Worm (Caenorhabditis elegans) whole organism, mixed stage, embryonic: ENCODE results near the gene acdh-12.

Experiments used
- bed-3 ChIP-seq: fragments of 200-800 bp; sonication (Bioruptor generic); optimal IDR thresholded peaks from 3 replicates; lab custom pipeline; 2018; ENCODE audit warnings: mild to moderate bottlenecking, missing genetic modification characterization, moderate library complexity, missing compliant biosample characterization
- blmp-1 ChIP-seq: fragments of 150-350 bp; optimal IDR thresholded peaks from 2 replicates; lab custom pipeline; 2014; ENCODE audit warnings: missing biosample characterization, missing genetic modification characterization
- ceh-39 ChIP-seq: fragments of 150-350 bp; optimal IDR thresholded peaks from 2 replicates; lab custom pipeline; 2014; ENCODE audit warnings: missing biosample characterization, missing genetic modification characterization
- ceh-43 ChIP-seq: fragments of 200-800 bp; sonication (Bioruptor generic); optimal IDR thresholded peaks from 2 replicates; lab custom pipeline; 2018; ENCODE audit warnings: mild to moderate bottlenecking, missing genetic modification characterization, moderate library complexity, missing compliant biosample characterization
- ceh-83 ChIP-seq: fragments of 200-800 bp; sonication (Bioruptor generic); optimal IDR thresholded peaks from 2 replicates; lab custom pipeline; 2018; ENCODE audit warnings: mild to moderate bottlenecking, missing genetic modification characterization, missing compliant biosample characterization
- ces-1 ChIP-seq: fragments of 150-350 bp; optimal IDR thresholded peaks from 2 replicates; lab custom pipeline; 2014; ENCODE audit warnings: missing biosample characterization, missing genetic modification reagents, missing genetic modification characterization
- cnd-1 ChIP-seq: fragments of 200-800 bp; sonication (Bioruptor generic); optimal IDR thresholded peaks from 2 replicates; lab custom pipeline; 2018; ENCODE audit warnings: mild to moderate bottlenecking, missing genetic modification characterization, missing compliant biosample characterization
- drap-1 ChIP-seq: fragments of 200-800 bp; sonication (Bioruptor generic); optimal IDR thresholded peaks from 3 replicates; lab custom pipeline; 2018; ENCODE audit warnings: mild to moderate bottlenecking, missing genetic modification characterization, missing compliant biosample characterization
- elt-1 ChIP-seq: sonication (generic microtip); optimal IDR thresholded peaks from 2 replicates; lab custom pipeline; 2017; ENCODE audit warnings: missing genetic modification characterization, mild to moderate bottlenecking, missing compliant biosample characterization, antibody characterized with exemption, moderate library complexity, borderline replicate concordance; ENCODE audit not compliant: insufficient read depth
- elt-3 ChIP-seq: fragments of 150-350 bp; optimal IDR thresholded peaks from 2 replicates; lab custom pipeline; 2014; ENCODE audit warnings: missing biosample characterization, missing genetic modification characterization
- flh-1 ChIP-seq: fragments of 200-800 bp; sonication (Bioruptor generic); optimal IDR thresholded peaks from 2 replicates; lab custom pipeline; 2018; ENCODE audit warnings: mild to moderate bottlenecking, missing genetic modification characterization, moderate library complexity, missing compliant biosample characterization
- ham-2 ChIP-seq: fragments of 200-800 bp; sonication (Bioruptor generic); optimal IDR thresholded peaks from 2 replicates; lab custom pipeline; 2018; ENCODE audit warnings: mild to moderate bottlenecking, missing genetic modification characterization, missing compliant biosample characterization
- hlh-1 ChIP-seq: fragments of 150-350 bp; optimal IDR thresholded peaks from 2 replicates; lab custom pipeline; 2014; ENCODE audit warnings: missing biosample characterization, missing genetic modification reagents, missing genetic modification characterization
- lin-13 ChIP-seq: fragments of 150-350 bp; optimal IDR thresholded peaks from 2 replicates; lab custom pipeline; 2014; ENCODE audit warnings: missing biosample characterization, missing genetic modification characterization
- lin-32 ChIP-seq: fragments of 200-800 bp; sonication (Bioruptor generic); optimal IDR thresholded peaks from 2 replicates; lab custom pipeline; 2018; ENCODE audit warnings: mild to moderate bottlenecking, missing genetic modification characterization, missing compliant biosample characterization
- lsy-2 ChIP-seq: fragments of 150-350 bp; optimal IDR thresholded peaks from 2 replicates; lab custom pipeline; 2014; ENCODE audit warnings: missing biosample characterization, missing genetic modification characterization
- mep-1 ChIP-seq: fragments of 150-350 bp; optimal IDR thresholded peaks from 2 replicates; lab custom pipeline; 2017; ENCODE audit warnings: missing biosample characterization, missing genetic modification reagents, missing genetic modification characterization, inconsistent platforms
- mls-2 ChIP-seq: sonication (generic microtip); optimal IDR thresholded peaks from 2 replicates; lab custom pipeline; 2016; ENCODE audit warnings: mild to moderate bottlenecking, missing genetic modification characterization, moderate library complexity, missing compliant biosample characterization
- nhr-12 ChIP-seq: fragments of 150-350 bp; optimal IDR thresholded peaks from 2 replicates; lab custom pipeline; 2014; ENCODE audit warnings: missing biosample characterization, missing genetic modification characterization
- nhr-2 ChIP-seq: fragments of 150-350 bp; optimal IDR thresholded peaks from 2 replicates; lab custom pipeline; 2014; ENCODE audit warnings: missing biosample characterization, missing genetic modification characterization
- nhr-237 ChIP-seq: fragments of 150-350 bp; optimal IDR thresholded peaks from 2 replicates; lab custom pipeline; 2014; ENCODE audit warnings: missing biosample characterization, missing genetic modification characterization
- nhr-76 ChIP-seq: sonication (generic microtip); optimal IDR thresholded peaks from 2 replicates; lab custom pipeline; 2017; ENCODE audit warnings: missing biosample characterization, missing genetic modification characterization
- pha-4 ChIP-seq: fragments of 150-350 bp; optimal IDR thresholded peaks from 2 replicates; lab custom pipeline; 2018; ENCODE audit warnings: missing biosample characterization, missing genetic modification reagents, missing genetic modification characterization
- sem-2 ChIP-seq: fragments of 200-800 bp; sonication (Bioruptor generic); optimal IDR thresholded peaks from 2 replicates; lab custom pipeline; 2018; ENCODE audit warnings: mild to moderate bottlenecking, missing genetic modification characterization, missing compliant biosample characterization
- snpc-4 ChIP-seq: fragments of 150-350 bp; optimal IDR thresholded peaks from 2 replicates; lab custom pipeline; 2014; ENCODE audit warnings: missing biosample characterization, missing genetic modification characterization
- sptf-1 ChIP-seq: sonication (generic microtip); optimal IDR thresholded peaks from 2 replicates; lab custom pipeline; 2017; ENCODE audit warnings: mild to moderate bottlenecking, missing genetic modification characterization, moderate library complexity, missing compliant biosample characterization
- unc-120 ChIP-seq: sonication (generic microtip); optimal IDR thresholded peaks from 2 replicates; lab custom pipeline; 2017; ENCODE audit warnings: missing genetic modification characterization, missing compliant biosample characterization; ENCODE audit not compliant: poor library complexity, severe bottlenecking
- unc-39 ChIP-seq: fragments of 150-350 bp; optimal IDR thresholded peaks from 2 replicates; lab custom pipeline; 2014; ENCODE audit warnings: missing biosample characterization, missing genetic modification characterization
- unc-62 ChIP-seq: fragments of 150-350 bp; optimal IDR thresholded peaks from 2 replicates; lab custom pipeline; 2014; ENCODE audit warnings: missing biosample characterization, missing genetic modification reagents, missing genetic modification characterization
- zip-8 ChIP-seq: fragments of 150-350 bp; optimal IDR thresholded peaks from 2 replicates; lab custom pipeline; 2014; ENCODE audit warnings: missing biosample characterization, missing genetic modification characterization
- ztf-11 ChIP-seq: fragments of 150-350 bp; optimal IDR thresholded peaks from 2 replicates; lab custom pipeline; 2014; ENCODE audit warnings: missing biosample characterization, missing genetic modification characterization

Gene acdh-12

ce11 chrII:7176108-7176507 is 19.3 kb downstream of the acdh-12 start:
- TF ChIP-seq ces-1 (GFP tag; lab: Kevin White, UChicago) = peak; percentile 66
- TF ChIP-seq sptf-1 = no peak
- no peak for TF ChIP-seq drap-1

- TF ChIP-seq ceh-43 (GFP tag; lab: Kevin White, UChicago) (no peak), elt-1 (tag; lab: Kevin White, UChicago) (no peak)
Observed at ce11 chrII:7174843-7175242, 20.6 kb downstream of the acdh-12 start, which contains the start of gene glc-4. Gene glc-4 (minus strand): TSS chrII:7174943.

ce11 chrII:7171305-7171998 is 24.0 kb downstream of the acdh-12 start, which contains the start of gene dyf-13:
Gene dyf-13 (minus strand): TSS chrII:7171355.
- TF ChIP-seq elt-3 (no peak), unc-62 (no peak), lin-13 (no peak), cnd-1 (tag; lab: Kevin White, UChicago) (no peak), drap-1 (no peak), unc-39 (tag; lab: Kevin White, UChicago) (no peak), nhr-2 (no peak), zip-8 (no peak), ceh-83 (no peak), pha-4 (tag; lab: Kevin White, UChicago) (no peak), nhr-12 (tag; lab: Kevin White, UChicago) (no peak), nhr-237 (no peak), mep-1 (tag; lab: Kevin White, UChicago) (no peak), nhr-76 (no peak), mls-2 (tag; lab: Kevin White, UChicago) (no peak), blmp-1 (no peak), sem-2 (GFP tag; lab: Kevin White, UChicago) (no peak), lin-32 (GFP tag; lab: Kevin White, UChicago) (no peak), ceh-39 (tag; lab: Kevin White, UChicago) (no peak)

- TF ChIP-seq ztf-11 (tag; lab: Kevin White, UChicago) (no peak), bed-3 (GFP tag; lab: Kevin White, UChicago) (no peak), pha-4 (tag; lab: Kevin White, UChicago) (no peak), lin-13 (no peak), flh-1 (GFP tag; lab: Kevin White, UChicago) (no peak), ceh-83 (no peak), blmp-1 (no peak), sem-2 (GFP tag; lab: Kevin White, UChicago) (no peak), snpc-4 (tag; lab: Kevin White, UChicago) (no peak), nhr-237 (no peak), hlh-1 (tag; lab: Kevin White, UChicago) (no peak)
Observed at ce11 chrII:7168712-7169111, 26.7 kb downstream of the acdh-12 start, which contains the start of gene col-36. Gene col-36 (minus strand): TSS chrII:7168812.

- TF ChIP-seq lsy-2 (tag; lab: Kevin White, UChicago) (no peak), zip-8 (no peak), blmp-1 (no peak)
Observed at ce11 chrII:7166768-7167167, 28.7 kb downstream of the acdh-12 start.

ce11 chrII:7165749-7166148 is 29.7 kb downstream of the acdh-12 start, which contains the start of gene mfsd-13.2:
Gene mfsd-13.2 (minus strand): TSS chrII:7165849.
- no peak for TF ChIP-seq mls-2 (tag; lab: Kevin White, UChicago)
- TF ChIP-seq blmp-1 = no peak
- TF ChIP-seq ceh-43 (GFP tag; lab: Kevin White, UChicago) = no peak
- no peak for TF ChIP-seq unc-39 (tag; lab: Kevin White, UChicago)
- no peak for TF ChIP-seq unc-120 (tag; lab: Kevin White, UChicago)
- no peak for TF ChIP-seq ham-2 (GFP tag; lab: Kevin White, UChicago)
- TF ChIP-seq nhr-237 = no peak
- no peak for TF ChIP-seq hlh-1 (tag; lab: Kevin White, UChicago)
- no peak for TF ChIP-seq mep-1 (tag; lab: Kevin White, UChicago)
- TF ChIP-seq lsy-2 (tag; lab: Kevin White, UChicago) = no peak
- no peak for TF ChIP-seq sptf-1
